Worm (Caenorhabditis elegans): ENCODE results near the gene C07G3.10.

C07G3.10 gene

DNA sequence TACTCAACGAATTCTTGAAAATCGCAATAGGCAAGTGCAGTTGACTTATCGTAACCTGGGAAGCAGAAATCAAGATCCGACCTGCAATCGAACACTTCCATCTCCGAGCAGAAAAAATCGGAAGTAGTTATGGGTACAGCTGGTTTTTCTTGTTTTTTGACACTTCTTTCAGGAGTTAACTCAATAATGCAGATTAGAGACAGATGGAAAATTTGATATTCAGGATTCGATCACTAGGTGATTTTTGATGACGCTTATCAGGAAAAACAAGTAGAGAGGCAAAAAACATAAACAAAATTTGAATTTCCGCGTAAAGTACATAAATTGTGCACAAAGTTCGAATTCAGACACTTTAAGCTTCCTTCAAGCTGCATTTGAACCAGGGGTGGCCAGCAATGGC, 46.7 kb downstream of the C07G3.10 start, which contains the start of gene srw-130:
Gene srw-130, minus strand, starts transcription at position 101 of the 400 bp plus-strand sequence.
- TF ChIP-seq crh-2 (tag; optimal IDR thresholded peaks at IDR 0.05) (no peak), lin-13 (GFP tag; optimal IDR thresholded peaks at IDR 0.05) (no peak), mab-5 (tag; optimal IDR thresholded peaks at IDR 0.05) (no peak), ceh-82 (tag; optimal IDR thresholded peaks at IDR 0.05) (no peak), ama-1 (optimal IDR thresholded peaks at IDR 0.05) (no peak), ceh-16 (tag; optimal IDR thresholded peaks at IDR 0.05) (no peak), mdl-1 (tag; optimal IDR thresholded peaks at IDR 0.05) (no peak), lin-11 (tag; optimal IDR thresholded peaks at IDR 0.05) (no peak), unc-55 (GFP tag; optimal IDR thresholded peaks at IDR 0.05) (no peak), peb-1 (tag; optimal IDR thresholded peaks at IDR 0.05) (no peak), unc-39 (tag; optimal IDR thresholded peaks at IDR 0.05) (no peak), Y55F3AM.14 (GFP tag; optimal IDR thresholded peaks at IDR 0.05) (no peak), unc-62 (GFP tag; optimal IDR thresholded peaks at IDR 0.05) (no peak), sem-4 (tag; optimal IDR thresholded peaks at IDR 0.05) (no peak), ZK546.5 (tag; optimal IDR thresholded peaks at IDR 0.05) (no peak), elt-1 (tag; optimal IDR thresholded peaks at IDR 0.05) (no peak), nhr-12 (tag; optimal IDR thresholded peaks at IDR 0.05) (no peak), sma-3 (GFP tag; optimal IDR thresholded peaks at IDR 0.05) (no peak), F13H6.1 (tag; optimal IDR thresholded peaks at IDR 0.05) (no peak), ztf-11 (tag; optimal IDR thresholded peaks at IDR 0.05) (no peak)

ce11 chrV:3549553-3549952, 47.4 kb downstream of the C07G3.10 start, which contains the start of gene sri-21:
TSS of gene sri-21 (plus strand) at chrV:3549853.
- TF ChIP-seq ama-1 (optimal IDR thresholded peaks at IDR 0.05) (no peak), mbf-1 (tag; optimal IDR thresholded peaks at IDR 0.05) (no peak), ceh-16 (tag; optimal IDR thresholded peaks at IDR 0.05) (no peak), ztf-1 (GFP tag; conservative IDR thresholded peaks at IDR 0.05) (no peak), lin-13 (GFP tag; optimal IDR thresholded peaks at IDR 0.05) (no peak), lsy-2 (tag; optimal IDR thresholded peaks at IDR 0.05) (no peak), unc-62 (GFP tag; optimal IDR thresholded peaks at IDR 0.05) (no peak), aly-2 (tag; optimal IDR thresholded peaks at IDR 0.05) (no peak), F13H6.1 (tag; optimal IDR thresholded peaks at IDR 0.05) (no peak), nhr-77 (tag; optimal IDR thresholded peaks at IDR 0.05) (no peak), unc-39 (tag; optimal IDR thresholded peaks at IDR 0.05) (no peak), sma-3 (GFP tag; optimal IDR thresholded peaks at IDR 0.05) (no peak), lin-39 (tag; optimal IDR thresholded peaks at IDR 0.05) (no peak), crh-2 (tag; optimal IDR thresholded peaks at IDR 0.05) (no peak), dmd-4 (tag; optimal IDR thresholded peaks at IDR 0.05) (no peak), ztf-4 (tag; optimal IDR thresholded peaks at IDR 0.05) (no peak), elt-1 (tag; optimal IDR thresholded peaks at IDR 0.05) (no peak), nhr-21 (tag; optimal IDR thresholded peaks at IDR 0.05) (no peak)

ce11 chrV:3551765-3552164, 49.7 kb downstream of the C07G3.10 start, which contains the start of gene grl-28:
TSS of gene grl-28 (minus strand) at chrV:3551865.
- TF ChIP-seq mab-5 (tag; optimal IDR thresholded peaks at IDR 0.05): no peak
- TF ChIP-seq ama-1 (optimal IDR thresholded peaks at IDR 0.05): no peak
- no peak for TF ChIP-seq ceh-82 (tag; optimal IDR thresholded peaks at IDR 0.05)
- TF ChIP-seq snpc-4 (tag; optimal IDR thresholded peaks at IDR 0.05): no peak
- no peak for TF ChIP-seq R02D3.7 (tag; optimal IDR thresholded peaks at IDR 0.05)
- no peak for TF ChIP-seq nhr-11 (tag; optimal IDR thresholded peaks at IDR 0.05)
- TF ChIP-seq nhr-129 (tag; optimal IDR thresholded peaks at IDR 0.05): no peak
- no peak for TF ChIP-seq ztf-11 (tag; optimal IDR thresholded peaks at IDR 0.05)
- no peak for TF ChIP-seq nhr-10 (tag; optimal IDR thresholded peaks at IDR 0.05)
- TF ChIP-seq dmd-4 (tag; optimal IDR thresholded peaks at IDR 0.05): no peak
- TF ChIP-seq nhr-23 (tag; optimal IDR thresholded peaks at IDR 0.05): no peak
- TF ChIP-seq nhr-12 (tag; optimal IDR thresholded peaks at IDR 0.05): no peak
- TF ChIP-seq lin-13 (GFP tag; optimal IDR thresholded peaks at IDR 0.05): no peak
